Worm (Caenorhabditis elegans) whole organism, L4 larva: ENCODE measurements around the gene twk-11.
A peak's percentile ranks its signal among the peaks of the same experiment; 100 is the strongest.

Experiments used
- F37D6.2 ChIP-seq: sonication (generic microtip); optimal IDR thresholded peaks from 2 replicates; lab custom pipeline; 2016; ENCODE audit warnings: mild to moderate bottlenecking, missing genetic modification characterization, missing compliant biosample characterization
- F49E8.2 ChIP-seq: sonication (generic microtip); optimal IDR thresholded peaks from 2 replicates; lab custom pipeline; 2016; ENCODE audit warnings: missing compliant biosample characterization, mild to moderate bottlenecking, missing genetic modification characterization, borderline replicate concordance
- R02D3.7 ChIP-seq: fragments of 150-350 bp; sonication (generic microtip); optimal IDR thresholded peaks from 3 replicates; lab custom pipeline; 2014; ENCODE audit warnings: missing biosample characterization, missing genetic modification characterization
- Y48G9A.11 ChIP-seq: fragments of 200-800 bp; sonication (Bioruptor generic); IDR thresholded peaks from 2 replicates; pipeline ENCODE4 v1.3.6; 2022; ENCODE audit warnings: missing genetic modification reagents, missing genetic modification characterization, missing compliant biosample characterization
- Y75B8A.6 ChIP-seq: fragments of 200-800 bp; sonication (Bioruptor generic); IDR thresholded peaks from 2 replicates; pipeline ENCODE4 v1.3.6; 2022; ENCODE audit warnings: missing genetic modification reagents, missing genetic modification characterization, missing compliant biosample characterization
- ZK337.2 ChIP-seq: fragments of 200-800 bp; sonication (Bioruptor generic); IDR thresholded peaks from 2 replicates; pipeline ENCODE4 v1.3.6; 2022; ENCODE audit warnings: missing genetic modification reagents, missing genetic modification characterization, missing compliant biosample characterization
- ZK546.5 ChIP-seq, 2 experiments: sonication (generic microtip); optimal IDR thresholded peaks; 2 replicates each; lab custom pipeline; 2017; ENCODE audit warnings: missing biosample characterization in 2 of 2, missing genetic modification characterization in 2 of 2
- aha-1 ChIP-seq: fragments of 150-350 bp; peaks from one replicate; lab custom pipeline; 2014; ENCODE audit warnings: missing biosample characterization, missing genetic modification characterization
- attf-4 ChIP-seq: sonication (generic microtip); optimal IDR thresholded peaks from 3 replicates; lab custom pipeline; 2017; ENCODE audit warnings: missing biosample characterization, missing genetic modification characterization
- ceh-20 ChIP-seq: fragments of 200-800 bp; sonication (Bioruptor generic); IDR thresholded peaks from 2 replicates; pipeline ENCODE4 v1.3.6; 2022; ENCODE audit warnings: missing genetic modification reagents, missing genetic modification characterization, missing compliant biosample characterization
- ceh-28 ChIP-seq: fragments of 150-350 bp; optimal IDR thresholded peaks from 2 replicates; lab custom pipeline; 2014; ENCODE audit warnings: missing biosample characterization, missing genetic modification reagents, missing genetic modification characterization
- ceh-32 ChIP-seq: sonication (generic microtip); optimal IDR thresholded peaks from 2 replicates; lab custom pipeline; 2016; ENCODE audit warnings: mild to moderate bottlenecking, missing genetic modification characterization, missing compliant biosample characterization; ENCODE audit not compliant: poor library complexity
- ceh-62 ChIP-seq: sonication (generic microtip); optimal IDR thresholded peaks from 2 replicates; lab custom pipeline; 2017; ENCODE audit warnings: missing biosample characterization, missing genetic modification characterization
- dmd-6 ChIP-seq: fragments of 200-800 bp; sonication (Bioruptor generic); IDR thresholded peaks from 2 replicates; pipeline ENCODE4 v1.3.6; 2022; ENCODE audit warnings: missing genetic modification reagents, missing genetic modification characterization, missing compliant biosample characterization
- duxl-1 ChIP-seq: sonication (generic microtip); optimal IDR thresholded peaks from 2 replicates; lab custom pipeline; 2016; ENCODE audit warnings: mild to moderate bottlenecking, missing genetic modification characterization, moderate library complexity, missing compliant biosample characterization; ENCODE audit not compliant: poor library complexity
- gei-8 ChIP-seq: fragments of 200-800 bp; sonication (Bioruptor generic); optimal IDR thresholded peaks from 2 replicates; lab custom pipeline; 2018; ENCODE audit warnings: mild to moderate bottlenecking, missing genetic modification characterization, missing compliant biosample characterization
- hif-1 ChIP-seq, 2 experiments: sonication (generic microtip); optimal IDR thresholded peaks; 2 replicates each; lab custom pipeline; 2016 to 2017; ENCODE audit warnings: missing compliant biosample characterization in 2 of 2, missing genetic modification characterization in 2 of 2, missing genetic modification reagents in 2 of 2, missing genotype in 2 of 2, mild to moderate bottlenecking in 1 of 2
- hlh-30 ChIP-seq: sonication (generic microtip); optimal IDR thresholded peaks from 2 replicates; lab custom pipeline; 2017; ENCODE audit warnings: antibody characterized with exemption, mild to moderate bottlenecking, missing genetic modification characterization, missing compliant biosample characterization; ENCODE audit not compliant: insufficient read depth
- jun-1 ChIP-seq: fragments of 150-350 bp; optimal IDR thresholded peaks from 2 replicates; lab custom pipeline; 2014; ENCODE audit warnings: missing biosample characterization, missing genetic modification reagents, missing genetic modification characterization
- lin-1 ChIP-seq: fragments of 200-800 bp; sonication (Bioruptor generic); IDR thresholded peaks from 2 replicates; pipeline ENCODE4 v1.3.6; 2022; ENCODE audit warnings: missing genetic modification reagents, missing genetic modification characterization, missing compliant biosample characterization
- lin-29 ChIP-seq: fragments of 200-800 bp; sonication (Bioruptor generic); IDR thresholded peaks from 2 replicates; pipeline ENCODE4 v1.3.6; 2022; ENCODE audit warnings: missing genetic modification reagents, missing genetic modification characterization, missing compliant biosample characterization
- lin-38 ChIP-seq: fragments of 200-800 bp; sonication (Bioruptor generic); IDR thresholded peaks from 2 replicates; pipeline ENCODE4 v1.3.6; 2022; ENCODE audit warnings: missing genetic modification reagents, missing genetic modification characterization, missing compliant biosample characterization
- lin-39 ChIP-seq: fragments of 150-350 bp; optimal IDR thresholded peaks from 2 replicates; lab custom pipeline; 2014; ENCODE audit warnings: missing biosample characterization, missing genetic modification reagents, missing genetic modification characterization
- madf-5 ChIP-seq, 2 experiments: fragments of 200-800 bp; sonication (Bioruptor generic); IDR thresholded peaks; 2 replicates each; pipeline ENCODE4 v1.3.6; 2022; ENCODE audit warnings: missing compliant biosample characterization in 2 of 2, missing genetic modification characterization in 2 of 2
- mdt-29 ChIP-seq: fragments of 200-800 bp; sonication (Bioruptor generic); IDR thresholded peaks from 2 replicates; pipeline ENCODE4 v1.3.6; 2022; ENCODE audit warnings: missing genetic modification reagents, missing genetic modification characterization, missing compliant biosample characterization
- mxl-2 ChIP-seq: fragments of 200-800 bp; sonication (Bioruptor generic); conservative IDR thresholded peaks from 2 replicates; pipeline ENCODE4 v1.3.6; 2022; ENCODE audit warnings: missing genetic modification reagents, missing genetic modification characterization, missing compliant biosample characterization
- mxl-3 ChIP-seq: fragments of 200-800 bp; sonication (Bioruptor generic); optimal IDR thresholded peaks from 2 replicates; lab custom pipeline; 2018; ENCODE audit warnings: mild to moderate bottlenecking, missing genetic modification characterization, missing compliant biosample characterization
- nhr-10 ChIP-seq: fragments of 150-350 bp; optimal IDR thresholded peaks from 2 replicates; lab custom pipeline; 2014; ENCODE audit warnings: missing biosample characterization, missing genetic modification characterization
- nhr-11 ChIP-seq: fragments of 150-350 bp; optimal IDR thresholded peaks from 2 replicates; lab custom pipeline; 2014; ENCODE audit warnings: missing biosample characterization, missing genetic modification characterization
- nhr-111 ChIP-seq: fragments of 200-800 bp; sonication (Bioruptor generic); optimal IDR thresholded peaks from 2 replicates; lab custom pipeline; 2018; ENCODE audit warnings: mild to moderate bottlenecking, missing genetic modification characterization, missing compliant biosample characterization
- nhr-25 ChIP-seq: sonication (generic microtip); optimal IDR thresholded peaks from 2 replicates; lab custom pipeline; 2017; ENCODE audit warnings: missing genetic modification characterization, mild to moderate bottlenecking, missing compliant biosample characterization, antibody characterized with exemption, moderate library complexity, borderline replicate concordance; ENCODE audit not compliant: insufficient read depth
- nhr-28 ChIP-seq: fragments of 150-350 bp; optimal IDR thresholded peaks from 2 replicates; lab custom pipeline; 2014; ENCODE audit warnings: missing biosample characterization, missing genetic modification characterization
- nhr-41 ChIP-seq: fragments of 200-800 bp; sonication (Bioruptor generic); IDR thresholded peaks from 2 replicates; pipeline ENCODE4 v1.3.6; 2022; ENCODE audit warnings: missing genetic modification reagents, missing genetic modification characterization, missing compliant biosample characterization
- nhr-48 ChIP-seq: sonication (generic microtip); optimal IDR thresholded peaks from 2 replicates; lab custom pipeline; 2016; ENCODE audit warnings: mild to moderate bottlenecking, missing genetic modification characterization, missing compliant biosample characterization
- nhr-6 ChIP-seq: fragments of 150-350 bp; optimal IDR thresholded peaks from 2 replicates; lab custom pipeline; 2014; ENCODE audit warnings: missing biosample characterization, missing genetic modification characterization
- php-3 ChIP-seq: fragments of 200-800 bp; sonication (Bioruptor generic); IDR thresholded peaks from 2 replicates; pipeline ENCODE4 v1.3.6; 2022; ENCODE audit warnings: missing genetic modification reagents, missing genetic modification characterization, missing compliant biosample characterization
- set-16 ChIP-seq: fragments of 200-800 bp; sonication (Bioruptor generic); IDR thresholded peaks from 2 replicates; pipeline ENCODE4 v1.3.6; 2022; ENCODE audit warnings: missing genetic modification reagents, missing genetic modification characterization, missing compliant biosample characterization
- skn-1 ChIP-seq: fragments of 150-350 bp; optimal IDR thresholded peaks from 2 replicates; lab custom pipeline; 2014; ENCODE audit warnings: missing biosample characterization, missing genetic modification characterization
- snpc-1.2 ChIP-seq: fragments of 200-800 bp; sonication (Bioruptor generic); IDR thresholded peaks from 2 replicates; pipeline ENCODE4 v1.3.6; 2022; ENCODE audit warnings: missing genetic modification reagents, missing genetic modification characterization, missing compliant biosample characterization
- snpc-4 ChIP-seq: fragments of 150-350 bp; optimal IDR thresholded peaks from 2 replicates; lab custom pipeline; 2014; ENCODE audit warnings: missing biosample characterization, missing genetic modification characterization
- spr-1 ChIP-seq: sonication (generic microtip); optimal IDR thresholded peaks from 2 replicates; lab custom pipeline; 2016; ENCODE audit warnings: mild to moderate bottlenecking, missing genetic modification characterization, missing compliant biosample characterization
- unc-130 ChIP-seq: sonication (generic microtip); optimal IDR thresholded peaks from 2 replicates; lab custom pipeline; 2016; ENCODE audit warnings: missing genetic modification reagents, missing genetic modification characterization, missing compliant biosample characterization
- unc-39 ChIP-seq: sonication (generic microtip); optimal IDR thresholded peaks from 2 replicates; lab custom pipeline; 2017; ENCODE audit warnings: missing biosample characterization, missing genetic modification characterization
- vab-7 ChIP-seq: fragments of 200-800 bp; sonication (Bioruptor generic); IDR thresholded peaks from 2 replicates; pipeline ENCODE4 v1.3.6; 2022; ENCODE audit warnings: missing genetic modification reagents, missing genetic modification characterization, missing compliant biosample characterization
- zfp-2 ChIP-seq: sonication (generic microtip); optimal IDR thresholded peaks from 2 replicates; lab custom pipeline; 2016; ENCODE audit warnings: mild to moderate bottlenecking, missing genetic modification characterization, missing compliant biosample characterization
- zip-11 ChIP-seq: fragments of 200-800 bp; sonication (Bioruptor generic); IDR thresholded peaks from 2 replicates; pipeline ENCODE4 v1.3.6; 2022; ENCODE audit warnings: missing genetic modification characterization, missing compliant biosample characterization
- ztf-7 ChIP-seq: fragments of 150-350 bp; optimal IDR thresholded peaks from 2 replicates; lab custom pipeline; 2014; ENCODE audit warnings: missing biosample characterization, missing genetic modification characterization

Gene twk-11

ce11 chrV:7065226-7065625 lies 28.9 kb upstream of the twk-11 start, which contains the start of gene Y57E12AR.1:
Y57E12AR.1 (minus strand) TSS chrV:7065326.
- no peak for TF ChIP-seq mdt-29 (GFP tag; lab: Robert Waterston, UW)

- peak; percentile 31 for TF ChIP-seq lin-38 (GFP tag; lab: Robert Waterston, UW)
These were observed 26.4 kb upstream of the twk-11 start, which contains the start of gene tmem-258 for ce11 chrV:7062790-7063189. tmem-258 (plus strand) TSS chrV:7063174.

- TF ChIP-seq dmd-6 (GFP tag; lab: Robert Waterston, UW) (peak; percentile 80), madf-5 (GFP tag; IDR thresholded peaks at IDR 0.05; lab: Robert Waterston, UW) (no peak), nhr-11 (tag; lab: Kevin White, UChicago) (peak; percentile 72), hif-1 (tag; optimal IDR thresholded peaks at IDR 0.05; lab: Kevin White, UChicago) (peak in 1 of 2 experiments; percentile 43), php-3 (no peak), nhr-48 (tag; lab: Kevin White, UChicago) (peak; percentile 62), lin-29 (GFP tag; lab: Robert Waterston, UW) (no peak), ceh-28 (tag; lab: Kevin White, UChicago) (peak; percentile 79), unc-39 (tag; lab: Kevin White, UChicago) (no peak), nhr-111 (GFP tag; lab: Kevin White, UChicago) (no peak), ceh-20 (peak; percentile 72), snpc-4 (tag; lab: Kevin White, UChicago) (no peak), ZK337.2 (no peak), mxl-2 (GFP tag; lab: Robert Waterston, UW) (no peak), gei-8 (GFP tag; lab: Kevin White, UChicago) (no peak), F49E8.2 (tag; lab: Kevin White, UChicago) (no peak), lin-1 (no peak), F37D6.2 (tag; lab: Kevin White, UChicago) (peak; percentile 11), snpc-1.2 (no peak), duxl-1 (tag; lab: Kevin White, UChicago) (peak; percentile 60), zfp-2 (tag; lab: Kevin White, UChicago) (no peak), zip-11 (GFP tag; lab: Robert Waterston, UW) (no peak), attf-4 (tag; lab: Kevin White, UChicago) (no peak), ceh-32 (tag; lab: Kevin White, UChicago) (no peak), Y75B8A.6 (GFP tag; lab: Robert Waterston, UW) (no peak), jun-1 (peak; percentile 18), vab-7 (GFP tag; lab: Robert Waterston, UW) (no peak), aha-1 (peak; percentile 93), nhr-28 (tag; lab: Kevin White, UChicago) (peak; percentile 92), ZK546.5 (tag; optimal IDR thresholded peaks at IDR 0.05; lab: Kevin White, UChicago) (no peak), nhr-25 (tag; lab: Kevin White, UChicago) (peak; percentile 5), nhr-41 (GFP tag; lab: Robert Waterston, UW) (no peak), R02D3.7 (no peak), mxl-3 (GFP tag; lab: Kevin White, UChicago) (peak; percentile 76), Y48G9A.11 (no peak), ztf-7 (tag; lab: Kevin White, UChicago) (peak; percentile 84), unc-130 (GFP tag; lab: Kevin White, UChicago) (peak; percentile 16), spr-1 (peak; percentile 73), skn-1 (tag; lab: Kevin White, UChicago) (no peak), hlh-30 (peak; percentile 95), lin-39 (tag; lab: Kevin White, UChicago) (no peak), nhr-10 (tag; lab: Kevin White, UChicago) (no peak), ceh-62 (tag; lab: Kevin White, UChicago) (no peak), nhr-6 (tag; lab: Kevin White, UChicago) (peak; percentile 56), set-16 (no peak)
These were observed 24.0 kb upstream of the twk-11 start, which contains the start of the genes Y57E12AL.6 and Y57E12AL.1 for ce11 chrV:7060396-7060795. Y57E12AL.6 (minus strand) TSS chrV:7060470. Y57E12AL.1 (plus strand) TSS chrV:7060530.
